Fruit fly (Drosophila melanogaster): Measurements from ENCODE around the gene KFase.
A peak's percentile ranks its signal among the peaks of the same experiment; 100 is the strongest.

- TF ChIP-seq Abd-B (GFP tag; optimal IDR thresholded peaks at IDR 0.05) (no peak), lola (GFP tag; optimal IDR thresholded peaks at IDR 0.05) (no peak), Dif (GFP tag; optimal IDR thresholded peaks at IDR 0.05; ENCODE audit: partially characterized antibody) (no peak), ey (GFP tag; optimal IDR thresholded peaks at IDR 0.05) (no peak), psq (GFP tag; optimal IDR thresholded peaks at IDR 0.05) (no peak), h (GFP tag; optimal IDR thresholded peaks at IDR 0.05) (peak; percentile 8), GATAd (GFP tag; optimal IDR thresholded peaks at IDR 0.05) (no peak), HLH106 (tag; optimal IDR thresholded peaks at IDR 0.05) (no peak), Hr78 (GFP tag; optimal IDR thresholded peaks at IDR 0.05) (no peak)
Measured at dm6 chr2L:6467509-6467908, 21.0 kb downstream of the KFase start, which contains the start of gene HemK1.
